Worm (Caenorhabditis elegans): ENCODE results near the gene str-87.

ce11 chrV:8949873-8950272, 38.1 kb downstream of the str-87 start:
- TF ChIP-seq ceh-9 (tag; optimal IDR thresholded peaks at IDR 0.05) (no peak), nhr-25 (tag; optimal IDR thresholded peaks at IDR 0.05) (no peak), nhr-237 (tag; optimal IDR thresholded peaks at IDR 0.05) (no peak), ztf-11 (tag; optimal IDR thresholded peaks at IDR 0.05) (no peak), ZK546.5 (tag; optimal IDR thresholded peaks at IDR 0.05) (no peak), ceh-82 (tag; optimal IDR thresholded peaks at IDR 0.05) (no peak), snpc-4 (tag; optimal IDR thresholded peaks at IDR 0.05) (no peak), elt-1 (tag; optimal IDR thresholded peaks at IDR 0.05) (no peak), aly-2 (tag; optimal IDR thresholded peaks at IDR 0.05) (no peak), skn-1 (tag; optimal IDR thresholded peaks at IDR 0.05) (no peak)
